Worm (Caenorhabditis elegans) whole organism, L1 larva: ENCODE data around the gene twk-11.
A peak's percentile ranks its signal among the peaks of the same experiment; 100 is the strongest.

Experiments used
- C04F5.9 ChIP-seq: sonication (generic microtip); optimal IDR thresholded peaks from 2 replicates; lab custom pipeline; 2016; ENCODE audit warnings: missing genetic modification characterization, missing compliant biosample characterization
- aha-1 ChIP-seq: fragments of 150-350 bp; optimal IDR thresholded peaks from 2 replicates; lab custom pipeline; 2014; ENCODE audit warnings: missing biosample characterization, missing genetic modification characterization
- aly-2 ChIP-seq: fragments of 150-350 bp; optimal IDR thresholded peaks from 2 replicates; lab custom pipeline; 2014; ENCODE audit warnings: missing biosample characterization, missing genetic modification characterization
- ceh-90 ChIP-seq: sonication (generic microtip); optimal IDR thresholded peaks from 2 replicates; lab custom pipeline; 2016; ENCODE audit warnings: missing genetic modification characterization, missing compliant biosample characterization
- ces-1 ChIP-seq: fragments of 150-350 bp; optimal IDR thresholded peaks from 2 replicates; lab custom pipeline; 2014; ENCODE audit warnings: missing biosample characterization, missing genetic modification reagents, missing genetic modification characterization
- efl-1 ChIP-seq, 4 experiments: fragments of 150-350 bp; optimal IDR thresholded peaks in 3 of 4; peaks in 1 of 4; 1 replicate in 1 of 4; 2 replicates in 3 of 4; lab custom pipeline; 2014; ENCODE audit warnings: missing biosample characterization in 2 of 4, missing genetic modification characterization in 2 of 4, missing genetic modification reagents in 2 of 4
- efl-3 ChIP-seq: fragments of 200-800 bp; sonication (Bioruptor generic); optimal IDR thresholded peaks from 2 replicates; lab custom pipeline; 2018; ENCODE audit warnings: mild to moderate bottlenecking, missing genetic modification characterization, missing compliant biosample characterization
- elt-2 ChIP-seq: sonication (generic microtip); optimal IDR thresholded peaks from 2 replicates; lab custom pipeline; 2016; ENCODE audit warnings: missing genetic modification characterization, mild to moderate bottlenecking, inconsistent platforms, missing compliant biosample characterization, missing genetic modification reagents
- elt-3 ChIP-seq, 6 experiments: fragments of 150-350 bp in 1 of 6; sonication (generic microtip); optimal IDR thresholded peaks; 2 replicates each; lab custom pipeline; 2017 to 2018; ENCODE audit warnings: missing biosample characterization in 6 of 6, missing genetic modification characterization in 6 of 6, inconsistent platforms in 1 of 6
- fkh-8 ChIP-seq: sonication (generic microtip); optimal IDR thresholded peaks from 2 replicates; lab custom pipeline; 2016; ENCODE audit warnings: mild to moderate bottlenecking, missing genetic modification characterization, missing compliant biosample characterization
- irx-1 ChIP-seq: sonication (generic microtip); optimal IDR thresholded peaks from 2 replicates; lab custom pipeline; 2016; ENCODE audit warnings: missing genetic modification characterization, missing compliant biosample characterization
- lin-14 ChIP-seq: fragments of 200-800 bp; sonication (Bioruptor generic); optimal IDR thresholded peaks from 2 replicates; lab custom pipeline; 2018; ENCODE audit warnings: mild to moderate bottlenecking, missing genetic modification characterization, moderate library complexity, missing compliant biosample characterization
- lin-35 ChIP-seq, 2 experiments: fragments of 150-350 bp; optimal IDR thresholded peaks; 2 replicates each; lab custom pipeline; 2014; ENCODE audit warnings: missing biosample characterization in 2 of 2, missing genetic modification characterization in 2 of 2, missing genetic modification reagents in 2 of 2
- lsy-2 ChIP-seq, 2 experiments: fragments of 150-350 bp; optimal IDR thresholded peaks; 2 replicates each; lab custom pipeline; 2014; ENCODE audit warnings: missing biosample characterization in 2 of 2, missing genetic modification characterization in 2 of 2
- mdl-1 ChIP-seq, 2 experiments: fragments of 150-350 bp; optimal IDR thresholded peaks; 2 replicates each; lab custom pipeline; 2014 to 2017; ENCODE audit warnings: missing biosample characterization in 2 of 2, missing genetic modification characterization in 2 of 2, inconsistent platforms in 1 of 2
- mep-1 ChIP-seq: fragments of 150-350 bp; optimal IDR thresholded peaks from 2 replicates; lab custom pipeline; 2014; ENCODE audit warnings: missing biosample characterization, missing genetic modification characterization
- nhr-47 ChIP-seq: sonication (generic microtip); optimal IDR thresholded peaks from 2 replicates; lab custom pipeline; 2016; ENCODE audit warnings: mild to moderate bottlenecking, missing genetic modification characterization, moderate library complexity, missing compliant biosample characterization
- nhr-76 ChIP-seq: sonication (generic microtip); optimal IDR thresholded peaks from 2 replicates; lab custom pipeline; 2017; ENCODE audit warnings: missing biosample characterization, missing genetic modification characterization
- nhr-77 ChIP-seq: fragments of 150-350 bp; optimal IDR thresholded peaks from 2 replicates; lab custom pipeline; 2014; ENCODE audit warnings: missing biosample characterization, missing genetic modification characterization
- nhr-84 ChIP-seq: sonication (generic microtip); optimal IDR thresholded peaks from 2 replicates; lab custom pipeline; 2017; ENCODE audit warnings: missing biosample characterization, missing genetic modification characterization
- nhr-85 ChIP-seq: sonication (generic microtip); peaks from one replicate; lab custom pipeline; 2016; ENCODE audit warnings: missing genetic modification characterization, inconsistent platforms, missing compliant biosample characterization
- pax-3 ChIP-seq: fragments of 200-800 bp; sonication (Bioruptor generic); optimal IDR thresholded peaks from 2 replicates; lab custom pipeline; 2018; ENCODE audit warnings: mild to moderate bottlenecking, missing genetic modification characterization, moderate library complexity, missing compliant biosample characterization
- rnt-1 ChIP-seq: sonication (generic microtip); optimal IDR thresholded peaks from 2 replicates; lab custom pipeline; 2016; ENCODE audit warnings: mild to moderate bottlenecking, missing genetic modification characterization, moderate library complexity, missing compliant biosample characterization
- skn-1 ChIP-seq: fragments of 150-350 bp; optimal IDR thresholded peaks from 2 replicates; lab custom pipeline; 2014; ENCODE audit warnings: missing biosample characterization, missing genetic modification characterization
- sox-4 ChIP-seq: sonication (generic microtip); optimal IDR thresholded peaks from 2 replicates; lab custom pipeline; 2016; ENCODE audit warnings: missing genetic modification characterization, missing compliant biosample characterization
- sptf-1 ChIP-seq: fragments of 150-350 bp; optimal IDR thresholded peaks from 2 replicates; lab custom pipeline; 2014; ENCODE audit warnings: missing biosample characterization, missing genetic modification characterization
- sup-37 ChIP-seq: fragments of 200-800 bp; sonication (Bioruptor generic); optimal IDR thresholded peaks from 2 replicates; lab custom pipeline; 2018; ENCODE audit warnings: mild to moderate bottlenecking, missing genetic modification characterization, missing compliant biosample characterization
- swsn-7 ChIP-seq: sonication (generic microtip); optimal IDR thresholded peaks from 2 replicates; lab custom pipeline; 2016; ENCODE audit warnings: missing genetic modification characterization, missing compliant biosample characterization
- unc-130 ChIP-seq: fragments of 150-350 bp; optimal IDR thresholded peaks from 2 replicates; lab custom pipeline; 2017; ENCODE audit warnings: missing biosample characterization, missing genetic modification characterization, inconsistent platforms
- unc-30 ChIP-seq: sonication (generic microtip); optimal IDR thresholded peaks from 2 replicates; lab custom pipeline; 2017; ENCODE audit warnings: missing biosample characterization, missing genetic modification characterization
- unc-86 ChIP-seq: sonication (generic microtip); optimal IDR thresholded peaks from 2 replicates; lab custom pipeline; 2016; ENCODE audit warnings: missing genetic modification characterization, missing compliant biosample characterization
- vab-15 ChIP-seq: sonication (generic microtip); optimal IDR thresholded peaks from 2 replicates; lab custom pipeline; 2017; ENCODE audit warnings: missing genotype, mild to moderate bottlenecking, missing genetic modification characterization, missing compliant biosample characterization
- zag-1 ChIP-seq: fragments of 150-350 bp; optimal IDR thresholded peaks from 2 replicates; lab custom pipeline; 2014; ENCODE audit warnings: missing biosample characterization, missing genetic modification characterization

twk-11 gene

DNA sequence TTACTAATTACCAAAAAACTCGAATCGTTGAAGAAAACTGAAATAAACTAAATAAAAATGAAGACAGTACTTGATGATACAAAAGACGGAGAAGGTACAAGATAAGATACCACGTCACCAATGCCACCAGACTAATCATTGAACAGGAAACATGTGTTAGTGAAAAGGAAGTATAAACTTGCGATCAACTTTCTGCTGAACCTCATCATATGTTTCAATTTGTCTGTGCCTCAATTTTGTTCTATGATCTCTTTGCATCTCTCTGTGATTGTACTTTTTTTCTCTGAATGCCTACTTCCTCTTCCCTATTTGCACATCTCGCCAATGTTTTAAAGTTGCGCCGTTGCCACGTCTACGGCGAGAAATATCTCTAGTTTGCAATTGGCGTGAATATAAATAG lies 42.4 kb downstream of the twk-11 start (continued):
- no peak for TF ChIP-seq mep-1
- no peak for TF ChIP-seq rnt-1 (tag; lab: Kevin White, UChicago)
- no peak for TF ChIP-seq aly-2 (tag; lab: Kevin White, UChicago)
- TF ChIP-seq irx-1 (tag; lab: Kevin White, UChicago): peak; percentile 29
- TF ChIP-seq unc-130 (tag; lab: Kevin White, UChicago): peak; percentile 14
- no peak for TF ChIP-seq sox-4 (tag; lab: Kevin White, UChicago)
- peak; percentile 81 for TF ChIP-seq lin-14
- peak; percentile 53 to 97 (median 94) for TF ChIP-seq elt-3 (tag; optimal IDR thresholded peaks at IDR 0.05; lab: Kevin White, UChicago)
- no peak for TF ChIP-seq nhr-76 (tag; lab: Kevin White, UChicago)
- TF ChIP-seq pax-3 (tag; lab: Kevin White, UChicago): no peak

DNA sequence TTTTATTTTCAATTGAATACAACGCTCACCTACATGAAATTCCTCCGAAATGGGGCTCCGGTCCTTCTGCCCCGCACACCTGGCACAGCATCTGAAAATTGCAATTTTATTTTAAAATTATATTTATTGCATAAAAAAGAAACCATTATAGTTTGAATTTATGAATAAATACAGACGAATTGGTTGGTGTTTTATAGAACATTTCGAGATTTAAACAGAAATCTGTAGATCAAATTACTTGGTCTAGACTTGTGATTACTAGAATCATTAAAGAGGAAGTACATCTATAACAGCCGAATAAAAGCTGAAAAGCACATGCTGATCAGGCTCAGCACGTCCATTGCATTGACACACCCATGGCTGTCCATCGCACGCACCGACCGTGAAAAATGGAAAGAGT lies 44.6 kb downstream of the twk-11 start, which contains the start of gene nhr-162:
Gene nhr-162 (minus strand): TSS at position 101 of the 400 bp plus-strand sequence.
- TF ChIP-seq mdl-1 (tag; optimal IDR thresholded peaks at IDR 0.05; lab: Kevin White, UChicago): no peak
- TF ChIP-seq fkh-8 (tag; lab: Kevin White, UChicago): peak; percentile 24

DNA sequence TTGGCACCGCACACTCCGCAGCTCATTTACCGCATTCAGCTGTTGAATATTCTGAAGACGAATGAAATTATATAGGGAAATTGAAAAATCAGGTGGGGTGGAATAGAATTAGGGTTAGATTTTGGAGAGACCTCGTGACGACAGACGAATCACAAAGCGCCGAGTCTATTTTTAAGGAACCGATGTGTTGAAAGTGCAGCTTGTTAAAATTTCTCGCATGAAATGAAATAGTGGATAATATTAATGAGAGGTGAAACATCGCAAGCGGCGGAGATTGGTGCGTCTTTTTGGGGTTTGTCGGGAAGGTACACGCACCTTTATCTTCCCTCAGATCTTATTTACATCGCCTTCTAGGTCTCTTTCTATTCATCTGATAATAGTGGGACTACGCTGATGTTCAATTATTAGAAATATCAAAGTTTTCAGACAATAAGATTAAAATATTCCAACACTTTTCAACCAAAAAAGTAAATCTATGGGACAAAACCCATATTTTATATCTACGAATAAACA lies 46.7 kb downstream of the twk-11 start, which contains the start of gene nhr-140:
Gene nhr-140 (minus strand): TSS at position 51 of the 513 bp plus-strand sequence.
- TF ChIP-seq efl-1 (optimal IDR thresholded peaks at IDR 0.05; lab: Kevin White, UChicago) (no peak), efl-1 (GFP tag; optimal IDR thresholded peaks at IDR 0.05 in 1 of 2; lab: Kevin White, UChicago) (peak in 1 of 2 experiments; percentile 1), nhr-85 (tag; lab: Kevin White, UChicago) (peak; percentile 60), C04F5.9 (tag; lab: Kevin White, UChicago) (no peak), fkh-8 (tag; lab: Kevin White, UChicago) (peak; percentile 21), skn-1 (no peak)

DNA sequence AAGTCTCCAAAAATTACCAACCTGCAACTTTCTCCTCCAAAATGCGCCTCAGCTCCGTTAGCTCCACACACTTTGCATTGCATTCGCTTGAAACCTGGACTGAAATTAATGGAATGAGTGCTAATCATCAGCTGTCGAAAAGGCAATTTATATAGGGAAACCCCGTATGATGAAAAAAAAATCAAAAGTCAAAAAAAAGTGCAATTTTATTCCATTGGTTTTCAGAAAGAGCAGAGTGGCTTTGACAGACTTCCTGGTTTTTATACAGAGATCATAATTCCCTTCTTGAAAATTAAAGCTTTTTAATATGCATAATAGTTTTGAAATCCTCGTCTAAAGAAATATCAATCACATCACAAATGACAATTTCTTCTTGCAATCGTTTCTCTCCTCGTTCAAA lies 48.7 kb downstream of the twk-11 start, which contains the start of gene nhr-139:
Gene nhr-139 (minus strand): TSS at position 101 of the 400 bp plus-strand sequence.
- TF ChIP-seq pax-3 (tag; lab: Kevin White, UChicago): no peak
- no peak for TF ChIP-seq efl-3
- no peak for TF ChIP-seq swsn-7 (tag; lab: Kevin White, UChicago)
- no peak for TF ChIP-seq nhr-47
- no peak for TF ChIP-seq rnt-1 (tag; lab: Kevin White, UChicago)
- no peak for TF ChIP-seq irx-1 (tag; lab: Kevin White, UChicago)
- TF ChIP-seq unc-86 (tag; lab: Kevin White, UChicago): no peak
- TF ChIP-seq aha-1 (tag; lab: Kevin White, UChicago): no peak
- no peak for TF ChIP-seq nhr-85 (tag; lab: Kevin White, UChicago)
- no peak for TF ChIP-seq lsy-2 (tag; optimal IDR thresholded peaks at IDR 0.05; lab: Kevin White, UChicago)
- TF ChIP-seq sptf-1 (tag; lab: Kevin White, UChicago): no peak
- no peak for TF ChIP-seq elt-2 (tag; lab: Kevin White, UChicago)
- TF ChIP-seq nhr-77 (tag; lab: Kevin White, UChicago): no peak
- no peak for TF ChIP-seq zag-1
- no peak for TF ChIP-seq unc-30

DNA sequence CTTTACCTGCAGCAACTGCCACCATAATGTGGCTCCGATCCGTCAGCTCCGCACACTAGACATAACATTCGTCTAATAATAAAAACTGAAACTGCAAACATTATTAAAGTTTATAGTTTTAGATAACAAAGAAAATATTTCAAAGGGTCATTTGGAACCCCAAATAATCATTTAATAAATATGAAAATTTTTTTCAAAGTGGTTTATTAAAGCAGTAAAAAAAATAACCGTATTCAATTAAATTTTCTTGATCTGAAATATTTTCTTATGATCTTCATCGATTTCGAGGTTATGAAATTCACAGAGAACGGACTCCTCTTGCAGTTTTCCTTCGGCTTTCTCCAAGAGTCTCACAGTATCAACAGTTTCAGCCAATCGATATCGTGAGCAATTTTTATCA lies 50.4 kb downstream of the twk-11 start, which contains the start of gene nhr-163:
Gene nhr-163 (minus strand): TSS at position 101 of the 400 bp plus-strand sequence.
- no peak for TF ChIP-seq mdl-1 (tag; optimal IDR thresholded peaks at IDR 0.05; lab: Kevin White, UChicago)
- no peak for TF ChIP-seq nhr-84
- no peak for TF ChIP-seq ces-1 (GFP tag; lab: Kevin White, UChicago)
- TF ChIP-seq lin-35 (GFP tag; optimal IDR thresholded peaks at IDR 0.05; lab: Kevin White, UChicago): no peak
- no peak for TF ChIP-seq vab-15 (tag; lab: Kevin White, UChicago)
- TF ChIP-seq efl-1 (optimal IDR thresholded peaks at IDR 0.05; lab: Kevin White, UChicago): no peak
- TF ChIP-seq efl-1 (GFP tag; optimal IDR thresholded peaks at IDR 0.05 in 1 of 2; lab: Kevin White, UChicago): no peak
- no peak for TF ChIP-seq ceh-90 (tag; lab: Kevin White, UChicago)
- no peak for TF ChIP-seq sup-37 (GFP tag; lab: Kevin White, UChicago)
- no peak for TF ChIP-seq lin-14
